Worm (Caenorhabditis elegans) whole organism, L3 larva: Measurements from ENCODE around the gene rpa-1.

Experiments used
- aly-2 ChIP-seq: fragments of 150-350 bp; optimal IDR thresholded peaks from 2 replicates; lab custom pipeline; 2014; ENCODE audit warnings: missing biosample characterization, missing genetic modification characterization
- ama-1 ChIP-seq: fragments of 150-350 bp; optimal IDR thresholded peaks from 2 replicates; lab custom pipeline; 2018
- elt-2 ChIP-seq: sonication (generic microtip); optimal IDR thresholded peaks from 2 replicates; lab custom pipeline; 2016; ENCODE audit warnings: missing genetic modification reagents, mild to moderate bottlenecking, missing genetic modification characterization, missing compliant biosample characterization
- nhr-76 ChIP-seq: fragments of 150-350 bp; sonication (generic microtip); optimal IDR thresholded peaks from 5 replicates; lab custom pipeline; 2014; ENCODE audit warnings: missing biosample characterization, missing genetic modification characterization
- nhr-77 ChIP-seq: fragments of 150-350 bp; optimal IDR thresholded peaks from 2 replicates; lab custom pipeline; 2014; ENCODE audit warnings: missing biosample characterization, missing genetic modification characterization
- pqm-1 ChIP-seq: fragments of 150-350 bp; optimal IDR thresholded peaks from 2 replicates; lab custom pipeline; 2017; ENCODE audit warnings: missing biosample characterization, missing genetic modification characterization, inconsistent platforms
- unc-39 ChIP-seq: sonication (generic microtip); optimal IDR thresholded peaks from 4 replicates; lab custom pipeline; 2017; ENCODE audit warnings: missing biosample characterization, missing genetic modification characterization
- unc-62 ChIP-seq: fragments of 150-350 bp; sonication (generic microtip); optimal IDR thresholded peaks from 4 replicates; lab custom pipeline; 2014; ENCODE audit warnings: missing biosample characterization, missing genetic modification reagents, missing genetic modification characterization
- ztf-11 ChIP-seq: fragments of 150-350 bp; optimal IDR thresholded peaks from 2 replicates; lab custom pipeline; 2014; ENCODE audit warnings: missing biosample characterization, missing genetic modification characterization
- ztf-4 ChIP-seq: fragments of 150-350 bp; optimal IDR thresholded peaks from 2 replicates; lab custom pipeline; 2014; ENCODE audit warnings: missing biosample characterization, missing genetic modification characterization

- TF ChIP-seq unc-39 (tag; lab: Kevin White, UChicago) (no peak), ama-1 (no peak), ztf-4 (tag; lab: Kevin White, UChicago) (no peak), nhr-76 (no peak), aly-2 (tag; lab: Kevin White, UChicago) (no peak), ztf-11 (tag; lab: Kevin White, UChicago) (no peak), elt-2 (tag; lab: Kevin White, UChicago) (no peak), nhr-77 (tag; lab: Kevin White, UChicago) (no peak), unc-62 (GFP tag; lab: Kevin White, UChicago) (no peak), pqm-1 (tag; lab: Kevin White, UChicago) (no peak)
Observed at ce11 chrII:7697156-7697555, 32.8 kb downstream of the rpa-1 start.
